Fruit fly (Drosophila melanogaster) whole organism, wandering third instar larva: ENCODE results near the gene CG16779.

Experiments
- Abd-B ChIP-seq: fragments of >200 bp; optimal IDR thresholded peaks from 2 replicates; lab custom pipeline; 2017; ENCODE audit warnings: missing biosample characterization, missing genetic modification characterization
- CG32264 ChIP-seq: fragments of 200-800 bp; sonication (Bioruptor generic); optimal IDR thresholded peaks from 2 replicates; lab custom pipeline; 2016; ENCODE audit warnings: missing biosample characterization, missing genetic modification characterization
- CG9705 ChIP-seq: fragments of 200-800 bp; sonication (Bioruptor generic); optimal IDR thresholded peaks from 2 replicates; lab custom pipeline; 2018; ENCODE audit warnings: missing biosample characterization, mild to moderate bottlenecking, missing genetic modification characterization
- CrebA ChIP-seq: fragments of 200-800 bp; sonication (Bioruptor generic); optimal IDR thresholded peaks from 2 replicates; lab custom pipeline; 2016; ENCODE audit warnings: missing biosample characterization, mild to moderate bottlenecking, missing genetic modification characterization, borderline replicate concordance
- Dfd ChIP-seq: fragments of >200 bp; optimal IDR thresholded peaks from 2 replicates; lab custom pipeline; 2017; ENCODE audit warnings: missing biosample characterization, missing genetic modification characterization
- Dif ChIP-seq: fragments of 200-275, 200-300 bp; sonication (Bioruptor generic); optimal IDR thresholded peaks from 2 replicates; lab custom pipeline; 2018; ENCODE audit warnings: missing biosample characterization, missing genetic modification characterization; ENCODE audit not compliant: partially characterized antibody
- GATAd ChIP-seq: sonication (Bioruptor generic); optimal IDR thresholded peaks from 2 replicates; lab custom pipeline; 2016; ENCODE audit warnings: missing biosample characterization, missing genetic modification characterization
- HLH106 ChIP-seq: fragments of 200-800 bp; optimal IDR thresholded peaks from 3 replicates; lab custom pipeline; 2019; ENCODE audit warnings: missing biosample characterization, mild to moderate bottlenecking, missing genetic modification characterization, moderate library complexity
- Hnf4 ChIP-seq: fragments of 200-800 bp; sonication (Bioruptor generic); optimal IDR thresholded peaks from 2 replicates; lab custom pipeline; 2016; ENCODE audit warnings: missing biosample characterization, mild to moderate bottlenecking, missing genetic modification characterization
- Hr78 ChIP-seq: fragments of >200 bp; optimal IDR thresholded peaks from 2 replicates; lab custom pipeline; 2017; ENCODE audit warnings: missing biosample characterization, missing genetic modification characterization
- Hr83 ChIP-seq: fragments of 200-300 bp; sonication (Bioruptor generic); optimal IDR thresholded peaks from 2 replicates; lab custom pipeline; 2016; ENCODE audit warnings: missing biosample characterization, mild to moderate bottlenecking, missing genetic modification characterization, moderate library complexity; ENCODE audit not compliant: poor library complexity, severe bottlenecking
- Jra ChIP-seq: sonication (Bioruptor generic); optimal IDR thresholded peaks from 2 replicates; lab custom pipeline; 2016; ENCODE audit warnings: missing biosample characterization, missing genetic modification characterization
- Mio ChIP-seq: sonication (Bioruptor generic); optimal IDR thresholded peaks from 2 replicates; lab custom pipeline; 2016; ENCODE audit warnings: missing biosample characterization, missing genetic modification characterization
- Myc ChIP-seq: fragments of >200 bp; optimal IDR thresholded peaks from 2 replicates; lab custom pipeline; 2017
- N ChIP-seq: fragments of >200 bp; optimal IDR thresholded peaks from 2 replicates; lab custom pipeline; 2018; ENCODE audit warnings: missing biosample characterization, missing external identifiers, missing genetic modification characterization
- OdsH ChIP-seq: fragments of 200-800 bp; sonication (Bioruptor generic); optimal IDR thresholded peaks from 2 replicates; lab custom pipeline; 2016; ENCODE audit warnings: missing biosample characterization, mild to moderate bottlenecking, missing genetic modification characterization
- Rel ChIP-seq, 2 experiments: fragments of 200-800 bp; sonication (Bioruptor generic) in 1 of 2; optimal IDR thresholded peaks; 2 replicates in 1 of 2; 3 replicates in 1 of 2; lab custom pipeline; 2016 to 2019; ENCODE audit warnings: mild to moderate bottlenecking in 2 of 2, missing biosample characterization in 2 of 2, missing genetic modification characterization in 2 of 2, moderate library complexity in 1 of 2
- Sp1 ChIP-seq: fragments of 200-800 bp; sonication (Bioruptor generic); optimal IDR thresholded peaks from 3 replicates; lab custom pipeline; 2019; ENCODE audit warnings: missing biosample characterization, mild to moderate bottlenecking, missing genetic modification characterization, moderate library complexity
- Vsx2 ChIP-seq: fragments of 200-300, 225-300 bp; sonication (Bioruptor generic); optimal IDR thresholded peaks from 2 replicates; lab custom pipeline; 2018; ENCODE audit warnings: missing biosample characterization, missing genetic modification characterization; ENCODE audit not compliant: partially characterized antibody
- br ChIP-seq: fragments of 200-800 bp; sonication (Bioruptor generic); optimal IDR thresholded peaks from 2 replicates; lab custom pipeline; 2016; ENCODE audit warnings: missing biosample characterization, missing genetic modification characterization
- brk ChIP-seq: fragments of 200-800 bp; sonication (Bioruptor generic); optimal IDR thresholded peaks from 2 replicates; lab custom pipeline; 2016; ENCODE audit warnings: missing biosample characterization, mild to moderate bottlenecking, missing genetic modification characterization
- dl ChIP-seq, 2 experiments: fragments of 175-275, 200-275 bp in 1 of 2; fragments of 200-275 bp in 1 of 2; sonication (Bioruptor generic); optimal IDR thresholded peaks; lab custom pipeline; 2018; ENCODE audit warnings: mild to moderate bottlenecking in 2 of 2, missing biosample characterization in 2 of 2, missing genetic modification characterization in 2 of 2, moderate library complexity in 2 of 2; ENCODE audit not compliant: partially characterized antibody in 2 of 2, insufficient read depth in 1 of 2
- dmrt93B ChIP-seq: fragments of 200-800 bp; sonication (Bioruptor generic); optimal IDR thresholded peaks from 2 replicates; lab custom pipeline; 2018; ENCODE audit warnings: missing biosample characterization, mild to moderate bottlenecking, missing genetic modification characterization
- dsf ChIP-seq: sonication (Bioruptor generic); optimal IDR thresholded peaks from 2 replicates; lab custom pipeline; 2016; ENCODE audit warnings: missing biosample characterization, missing genetic modification characterization, borderline replicate concordance
- ey ChIP-seq: fragments of 200-800 bp; sonication (Bioruptor generic); optimal IDR thresholded peaks from 2 replicates; lab custom pipeline; 2016; ENCODE audit warnings: missing biosample characterization, missing genetic modification characterization
- foxo ChIP-seq, 2 experiments: fragments of 200-800 bp; sonication (Bioruptor generic); optimal IDR thresholded peaks; 2 replicates in 1 of 2; 3 replicates in 1 of 2; lab custom pipeline; 2016 to 2017; ENCODE audit warnings: missing biosample characterization in 2 of 2, missing genetic modification characterization in 2 of 2
- fru ChIP-seq: fragments of 200-800 bp; sonication (Bioruptor generic); optimal IDR thresholded peaks from 3 replicates; lab custom pipeline; 2016; ENCODE audit warnings: missing biosample characterization, mild to moderate bottlenecking, missing genetic modification characterization
- h ChIP-seq: fragments of 200-800 bp; sonication (Bioruptor generic); optimal IDR thresholded peaks from 3 replicates; lab custom pipeline; 2016; ENCODE audit warnings: missing biosample characterization, mild to moderate bottlenecking, missing genetic modification characterization
- jim ChIP-seq: fragments of 175-275, 200-325 bp; sonication (Bioruptor generic); optimal IDR thresholded peaks from 2 replicates; lab custom pipeline; 2016; ENCODE audit warnings: missing biosample characterization, mild to moderate bottlenecking, missing genetic modification characterization
- lola ChIP-seq: fragments of >200 bp; optimal IDR thresholded peaks from 2 replicates; lab custom pipeline; 2017; ENCODE audit warnings: missing biosample characterization, missing genetic modification characterization
- pan ChIP-seq: fragments of >200 bp; optimal IDR thresholded peaks from 2 replicates; lab custom pipeline; 2017
- psq ChIP-seq: fragments of 200-800 bp; sonication (Bioruptor generic); optimal IDR thresholded peaks from 3 replicates; lab custom pipeline; 2017; ENCODE audit warnings: missing biosample characterization, mild to moderate bottlenecking, missing genetic modification characterization, moderate library complexity
- rgr ChIP-seq: fragments of 200-800 bp; sonication (Bioruptor generic); optimal IDR thresholded peaks from 3 replicates; lab custom pipeline; 2016; ENCODE audit warnings: missing biosample characterization, mild to moderate bottlenecking, missing genetic modification characterization
- sage ChIP-seq: fragments of 200-800 bp; sonication (Bioruptor generic); optimal IDR thresholded peaks from 2 replicates; lab custom pipeline; 2016; ENCODE audit warnings: missing biosample characterization, mild to moderate bottlenecking, missing genetic modification characterization
- sv ChIP-seq: fragments of 200-800 bp; sonication (Bioruptor generic); optimal IDR thresholded peaks from 3 replicates; lab custom pipeline; 2016; ENCODE audit warnings: missing biosample characterization, missing genetic modification characterization
- tai ChIP-seq: sonication (Bioruptor generic); optimal IDR thresholded peaks from 2 replicates; lab custom pipeline; 2016; ENCODE audit warnings: missing biosample characterization, missing genetic modification characterization
- usp ChIP-seq: fragments of >200 bp; optimal IDR thresholded peaks from 2 replicates; lab custom pipeline; 2017; ENCODE audit warnings: missing biosample characterization, missing genetic modification characterization
- woc ChIP-seq: sonication (Bioruptor generic); optimal IDR thresholded peaks from 2 replicates; lab custom pipeline; 2016; ENCODE audit warnings: missing biosample characterization, mild to moderate bottlenecking, missing genetic modification characterization

The CG16779 gene

DNA sequence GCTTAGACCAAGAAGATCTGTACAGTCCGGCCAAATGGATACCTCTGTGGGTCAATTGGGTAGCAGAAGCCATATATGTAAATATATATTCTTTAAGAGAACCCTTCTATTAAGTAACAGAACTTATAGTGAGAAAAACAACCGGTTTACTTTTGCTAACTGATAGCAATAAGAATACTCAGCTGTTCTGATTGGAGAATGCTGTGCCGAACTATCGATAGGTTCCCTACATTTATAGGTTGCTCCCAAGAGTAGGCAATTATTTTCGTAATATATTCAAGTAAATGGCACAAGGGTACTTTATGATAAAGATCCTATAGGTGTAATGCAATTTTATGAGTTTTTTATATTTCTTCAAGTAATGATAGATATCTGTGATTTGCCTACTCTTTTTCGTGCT lies 37.1 kb downstream of the CG16779 start, which contains the start of gene GstZ1:
TSS of gene GstZ1 (minus strand) at position 174 of the 400 bp plus-strand sequence.
- TF ChIP-seq brk (GFP tag; lab: Kevin White, UChicago) (peak; percentile 69), Rel (GFP tag; optimal IDR thresholded peaks at IDR 0.05; lab: Kevin White, UChicago) (no peak), Rel (tag; optimal IDR thresholded peaks at IDR 0.05; lab: Kevin White, UChicago) (no peak), OdsH (GFP tag; lab: Kevin White, UChicago) (no peak), Dif (no peak), woc (GFP tag; lab: Kevin White, UChicago) (no peak), dl (GFP tag; optimal IDR thresholded peaks at IDR 0.05; lab: Kevin White, UChicago; ENCODE audit: insufficient read depth in 1 of 2, partially characterized antibody in 2 of 2) (no peak), CG32264 (GFP tag; lab: Kevin White, UChicago) (no peak), pan (lab: Kevin White, UChicago) (no peak), HLH106 (no peak), fru (GFP tag; lab: Kevin White, UChicago) (peak; percentile 22), tai (GFP tag; lab: Kevin White, UChicago) (no peak), Abd-B (GFP tag; lab: Kevin White, UChicago) (no peak), h (no peak), br (GFP tag; lab: Kevin White, UChicago) (no peak), Jra (no peak), usp (no peak), CrebA (GFP tag; lab: Kevin White, UChicago) (peak; percentile 33), Hr83 (GFP tag; lab: Kevin White, UChicago) (no peak), Sp1 (GFP tag; lab: Kevin White, UChicago) (no peak), rgr (GFP tag; lab: Kevin White, UChicago) (no peak), dsf (GFP tag; lab: Kevin White, UChicago) (no peak), Vsx2 (GFP tag; lab: Kevin White, UChicago) (peak; percentile 7), Dfd (no peak), jim (GFP tag; lab: Kevin White, UChicago) (no peak), GATAd (GFP tag; lab: Kevin White, UChicago) (no peak), ey (GFP tag; lab: Kevin White, UChicago) (no peak), Mio (GFP tag; lab: Kevin White, UChicago) (no peak), CG9705 (no peak), dmrt93B (GFP tag; lab: Kevin White, UChicago) (no peak), psq (GFP tag; lab: Kevin White, UChicago) (no peak), Hnf4 (no peak), sage (GFP tag; lab: Kevin White, UChicago) (no peak), foxo (GFP tag; optimal IDR thresholded peaks at IDR 0.05; lab: Kevin White, UChicago) (no peak), lola (GFP tag; lab: Kevin White, UChicago) (no peak), sv (GFP tag; lab: Kevin White, UChicago) (no peak), N (GFP tag; lab: Kevin White, UChicago) (no peak), Myc (lab: Kevin White, UChicago) (peak; percentile 52), Hr78 (no peak)

DNA sequence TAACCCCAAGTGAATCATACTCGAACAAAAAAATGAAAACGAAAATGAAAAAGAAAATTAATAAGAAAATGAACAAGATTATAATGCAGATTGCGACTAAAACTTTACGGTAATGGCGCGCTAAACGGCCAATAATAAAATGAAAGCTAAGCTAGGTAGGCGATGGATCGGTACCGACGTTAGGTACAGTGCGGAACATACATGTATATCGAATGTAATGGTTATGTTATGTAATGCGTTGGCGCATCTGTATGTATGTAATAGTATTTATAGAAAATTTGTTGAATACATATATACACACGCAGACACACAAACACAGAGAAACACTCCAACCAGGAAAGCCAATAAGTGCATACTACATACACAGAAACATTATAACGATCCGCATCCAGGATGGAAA lies 38.5 kb downstream of the CG16779 start:
- no peak for TF ChIP-seq pan (lab: Kevin White, UChicago)
- no peak for TF ChIP-seq Hnf4
- no peak for TF ChIP-seq N (GFP tag; lab: Kevin White, UChicago)
- no peak for TF ChIP-seq Abd-B (GFP tag; lab: Kevin White, UChicago)
- no peak for TF ChIP-seq tai (GFP tag; lab: Kevin White, UChicago)
- no peak for TF ChIP-seq sage (GFP tag; lab: Kevin White, UChicago)
- no peak for TF ChIP-seq Mio (GFP tag; lab: Kevin White, UChicago)
- TF ChIP-seq, all 38 proteins: peak for 0

DNA sequence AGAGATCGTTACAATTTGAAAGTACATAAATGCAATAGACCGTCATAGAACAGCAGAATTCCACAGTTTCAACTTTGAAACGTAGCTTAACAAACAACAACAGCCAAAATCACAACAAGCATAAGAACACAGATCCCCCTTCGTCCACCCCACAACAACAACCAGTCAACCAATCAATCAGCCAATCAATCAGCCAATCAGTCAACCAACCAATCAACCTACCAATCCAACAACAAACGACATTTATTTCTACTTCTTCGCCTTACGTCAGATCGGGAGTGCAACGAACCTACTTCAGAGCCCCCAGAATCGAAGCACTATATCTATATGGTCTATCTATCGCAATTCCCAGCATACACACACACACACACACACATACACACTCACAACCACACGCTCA lies 42.8 kb downstream of the CG16779 start:
- TF ChIP-seq Dfd (peak; percentile 30), Sp1 (GFP tag; lab: Kevin White, UChicago) (no peak)
- TF ChIP-seq, all 38 proteins: peak for 1
